Worm (Caenorhabditis elegans): ENCODE measurements around the gene C13C4.6.

The C13C4.6 gene

DNA sequence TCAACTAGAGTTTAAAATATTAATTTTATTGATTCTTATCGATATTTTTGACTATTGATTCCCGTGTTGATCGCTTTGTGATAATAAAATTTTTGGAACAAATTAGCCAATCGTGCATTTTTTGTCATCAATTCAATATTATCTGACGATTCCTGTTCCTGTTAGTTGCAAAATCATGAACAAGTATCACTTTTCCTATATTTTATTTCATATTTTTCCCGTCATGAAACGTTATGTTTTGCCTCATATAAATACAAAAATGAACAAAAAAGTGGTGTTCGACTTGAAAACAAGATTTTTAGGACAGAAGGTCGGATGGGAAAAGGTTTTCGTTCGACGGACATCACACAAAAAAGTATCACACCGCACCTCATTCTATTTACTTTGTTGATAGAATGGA is at the start of gene C13C4.6:
Gene C13C4.6 (plus strand): TSS at position 301 of the 400 bp plus-strand sequence.
- TF ChIP-seq unc-62 (GFP tag; optimal IDR thresholded peaks at IDR 0.05), result no peak
- no peak for TF ChIP-seq ceh-39 (tag; optimal IDR thresholded peaks at IDR 0.05)
- TF ChIP-seq elt-1 (tag; optimal IDR thresholded peaks at IDR 0.05; ENCODE audit: borderline replicate concordance, insufficient read depth), result no peak
- no peak for TF ChIP-seq elt-3 (tag; optimal IDR thresholded peaks at IDR 0.05)

DNA sequence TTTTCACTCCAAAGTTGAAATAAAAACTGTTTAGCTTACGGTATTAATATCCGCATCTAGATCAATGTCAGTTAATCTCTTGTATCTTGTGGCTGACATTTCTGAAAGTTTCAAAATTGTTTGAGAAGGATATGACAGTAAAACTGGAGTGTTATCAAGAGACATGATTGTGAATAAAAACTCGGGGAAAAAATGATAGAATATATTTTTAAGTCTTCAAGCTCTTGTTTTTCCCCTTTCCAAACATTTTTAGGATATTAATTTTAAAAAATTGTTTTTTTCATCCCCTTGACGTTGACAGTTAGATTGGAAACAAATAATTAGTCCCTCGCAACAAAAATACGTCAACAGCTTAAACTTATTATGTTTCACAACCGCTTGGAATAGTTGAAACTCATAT is 46.5 kb upstream of the C13C4.6 start, which contains the start of gene R07B7.6:
Gene R07B7.6 (minus strand): TSS at position 101 of the 400 bp plus-strand sequence.
- TF ChIP-seq nhr-12 (tag; optimal IDR thresholded peaks at IDR 0.05), result no peak
- no peak for TF ChIP-seq bed-3 (GFP tag; optimal IDR thresholded peaks at IDR 0.05)
- TF ChIP-seq ham-2 (GFP tag; optimal IDR thresholded peaks at IDR 0.05), result no peak
- TF ChIP-seq nhr-28 (tag; optimal IDR thresholded peaks at IDR 0.05), result no peak
- no peak for TF ChIP-seq zip-8 (tag; optimal IDR thresholded peaks at IDR 0.05)
- TF ChIP-seq lin-13 (tag; optimal IDR thresholded peaks at IDR 0.05), result no peak
- TF ChIP-seq pha-4 (tag; optimal IDR thresholded peaks at IDR 0.05), result no peak
- TF ChIP-seq elt-1 (tag; optimal IDR thresholded peaks at IDR 0.05; ENCODE audit: borderline replicate concordance, insufficient read depth), result no peak

DNA sequence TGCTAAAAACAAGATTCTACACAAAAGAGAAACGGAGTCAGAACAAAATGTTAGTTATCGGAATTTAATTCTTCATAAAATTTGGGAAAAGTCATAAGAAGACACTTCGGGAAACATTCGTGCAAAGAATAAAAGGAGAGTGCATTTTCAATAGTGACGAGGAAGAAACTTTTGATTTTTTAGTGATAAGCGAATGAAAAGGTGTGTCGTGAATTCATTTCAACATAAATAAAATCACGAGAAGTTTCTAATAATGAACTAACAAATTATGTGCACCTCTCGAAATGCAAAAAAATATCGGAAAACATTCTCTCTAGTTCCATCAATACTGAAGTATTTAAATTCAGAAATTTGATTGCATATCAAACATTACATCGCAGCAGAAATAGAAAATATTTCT is 45.4 kb upstream of the C13C4.6 start:
- TF ChIP-seq lin-13 (tag; optimal IDR thresholded peaks at IDR 0.05) (no peak), tbx-8 (GFP tag; optimal IDR thresholded peaks at IDR 0.05) (no peak), ces-1 (GFP tag; optimal IDR thresholded peaks at IDR 0.05) (no peak)

DNA sequence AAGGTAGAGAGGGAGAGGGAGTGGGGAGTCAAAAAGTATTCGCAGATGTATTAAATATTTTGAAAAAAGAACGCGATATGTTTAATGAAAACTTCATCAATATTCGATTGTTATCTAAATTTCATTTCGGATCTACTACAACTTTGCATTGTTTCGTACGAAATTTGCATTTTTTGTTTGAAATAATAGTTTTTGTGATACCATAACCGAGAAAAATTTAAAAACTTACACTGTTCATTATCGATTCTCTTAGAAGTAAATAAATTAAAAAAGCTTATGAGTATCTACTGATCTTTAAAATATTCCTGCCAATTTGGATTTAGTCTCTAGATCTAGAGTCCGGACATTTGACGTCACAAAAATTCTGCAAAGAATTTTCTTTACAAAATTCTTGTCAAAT is 41.1 kb upstream of the C13C4.6 start, which contains the start of gene R07B7.9:
Gene R07B7.9 (minus strand): TSS at position 101 of the 400 bp plus-strand sequence.
- TF ChIP-seq mep-1 (tag; optimal IDR thresholded peaks at IDR 0.05) (no peak), blmp-1 (tag; optimal IDR thresholded peaks at IDR 0.05) (no peak), mls-2 (tag; optimal IDR thresholded peaks at IDR 0.05) (no peak), hlh-1 (tag; optimal IDR thresholded peaks at IDR 0.05) (no peak), M03D4.4 (tag; optimal IDR thresholded peaks at IDR 0.05) (no peak), elt-3 (tag; optimal IDR thresholded peaks at IDR 0.05) (no peak), sem-2 (GFP tag; optimal IDR thresholded peaks at IDR 0.05) (no peak), zip-8 (tag; optimal IDR thresholded peaks at IDR 0.05) (no peak), mab-5 (tag; optimal IDR thresholded peaks at IDR 0.05) (no peak), ham-2 (GFP tag; optimal IDR thresholded peaks at IDR 0.05) (no peak), lsy-2 (tag; optimal IDR thresholded peaks at IDR 0.05) (no peak), unc-39 (tag; optimal IDR thresholded peaks at IDR 0.05) (no peak), ceh-43 (GFP tag; optimal IDR thresholded peaks at IDR 0.05) (no peak), drap-1 (GFP tag; optimal IDR thresholded peaks at IDR 0.05) (no peak), ceh-83 (GFP tag; optimal IDR thresholded peaks at IDR 0.05) (no peak), nhr-28 (tag; optimal IDR thresholded peaks at IDR 0.05) (no peak)

DNA sequence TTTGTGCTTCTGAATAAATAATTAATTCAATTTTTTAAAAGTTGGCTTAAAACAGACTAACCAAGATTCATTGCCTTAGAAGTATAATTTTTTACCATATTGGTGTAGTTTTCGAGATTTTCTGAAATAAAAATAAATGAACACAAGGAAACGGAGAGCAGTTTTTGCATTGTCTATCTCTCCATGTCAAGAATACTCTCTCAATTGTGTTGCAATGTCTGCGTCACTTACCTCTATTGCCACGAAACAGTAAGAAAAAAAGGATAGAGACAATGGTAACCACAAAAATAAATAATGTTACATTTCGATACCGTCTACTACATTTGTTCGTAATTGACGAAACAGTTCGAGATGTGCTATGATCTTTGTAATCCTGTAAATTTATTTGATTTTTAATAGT is 38.4 kb upstream of the C13C4.6 start, which contains the start of gene R07B7.10:
Gene R07B7.10 (plus strand): TSS at position 285 of the 400 bp plus-strand sequence.
- TF ChIP-seq lsy-2 (tag; optimal IDR thresholded peaks at IDR 0.05) (no peak), mep-1 (tag; optimal IDR thresholded peaks at IDR 0.05) (no peak), nhr-28 (tag; optimal IDR thresholded peaks at IDR 0.05) (no peak), hlh-1 (tag; optimal IDR thresholded peaks at IDR 0.05) (no peak), nhr-237 (tag; optimal IDR thresholded peaks at IDR 0.05) (no peak), cnd-1 (tag; optimal IDR thresholded peaks at IDR 0.05) (no peak), nhr-2 (tag; optimal IDR thresholded peaks at IDR 0.05) (no peak), zip-8 (tag; optimal IDR thresholded peaks at IDR 0.05) (no peak), ztf-11 (tag; optimal IDR thresholded peaks at IDR 0.05) (no peak), ceh-39 (tag; optimal IDR thresholded peaks at IDR 0.05) (no peak), unc-120 (tag; optimal IDR thresholded peaks at IDR 0.05; ENCODE audit: poor library complexity, severe bottlenecking) (no peak), ceh-83 (GFP tag; optimal IDR thresholded peaks at IDR 0.05) (no peak), sptf-1 (tag; optimal IDR thresholded peaks at IDR 0.05) (no peak), unc-39 (tag; optimal IDR thresholded peaks at IDR 0.05) (no peak), mls-2 (tag; optimal IDR thresholded peaks at IDR 0.05) (no peak), elt-1 (tag; optimal IDR thresholded peaks at IDR 0.05; ENCODE audit: borderline replicate concordance, insufficient read depth) (no peak), lin-13 (tag; optimal IDR thresholded peaks at IDR 0.05) (no peak), nhr-76 (tag; optimal IDR thresholded peaks at IDR 0.05) (no peak)
